Worm (Caenorhabditis elegans): Measurements from ENCODE around the gene ZC132.3.

Gene ZC132.3

ce11 chrV:4319867-4320266 is 20.2 kb upstream of the ZC132.3 start, which contains the start of gene ZC132.9:
Gene ZC132.9, minus strand, starts transcription at chrV:4319967.
- TF ChIP-seq T26A8.4 (GFP tag; IDR thresholded peaks at IDR 0.05) (no peak), madf-5 (GFP tag; IDR thresholded peaks at IDR 0.05) (no peak)

DNA sequence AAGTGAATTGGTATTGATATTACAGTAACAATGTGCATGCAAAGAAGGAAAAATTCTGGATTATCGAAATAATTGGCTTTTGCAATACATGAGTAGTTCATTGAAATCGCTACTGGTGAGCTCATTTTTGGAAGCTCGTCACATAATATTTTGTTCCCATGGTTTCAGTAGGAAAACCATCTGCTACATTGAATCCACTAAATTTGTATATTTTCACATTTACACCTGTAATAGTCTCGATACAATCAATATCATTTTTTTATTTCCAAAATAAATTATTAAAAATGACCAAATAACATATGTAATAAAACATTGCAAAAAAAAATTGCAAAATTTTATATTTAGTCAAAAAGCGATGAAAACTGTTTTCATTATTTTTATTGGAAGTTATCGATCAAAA is 15.4 kb upstream of the ZC132.3 start, which contains the start of gene srh-192:
Gene srh-192 (minus strand): TSS at position 101 of the 400 bp plus-strand sequence.
- TF ChIP-seq unc-62 (GFP tag; optimal IDR thresholded peaks at IDR 0.05 in 1 of 2) (peak in 1 of 2 experiments; percentile 15), unc-62 (tag; optimal IDR thresholded peaks at IDR 0.05) (no peak), nhr-11 (tag; optimal IDR thresholded peaks at IDR 0.05) (no peak)

DNA sequence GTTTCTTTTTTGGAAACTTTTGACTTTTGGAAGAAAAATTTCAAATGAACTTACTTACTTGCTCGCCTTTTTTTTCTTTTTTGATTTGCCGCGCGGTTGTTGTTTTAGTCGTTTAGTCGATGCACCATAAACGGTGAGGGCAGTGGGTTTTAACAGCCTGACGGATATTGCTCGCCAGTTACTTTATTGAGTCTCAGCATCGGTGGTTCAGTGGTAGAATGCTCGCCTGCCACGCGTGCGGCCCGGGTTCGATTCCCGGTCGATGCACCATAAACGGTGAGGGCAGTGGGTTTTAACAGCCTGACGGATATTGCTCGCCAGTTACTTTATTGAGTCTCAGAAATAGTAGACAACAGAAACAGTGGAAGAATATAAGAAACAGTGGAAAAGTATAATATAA is 10.8 kb upstream of the ZC132.3 start:
- TF ChIP-seq lim-7 (GFP tag; IDR thresholded peaks at IDR 0.05) (peak; percentile 49; the same call in 1 of the 2 replicates), tra-1 (GFP tag; IDR thresholded peaks at IDR 0.05) (0 out of 2 replicates have a peak, but pooled peaks have one; percentile 14)

DNA sequence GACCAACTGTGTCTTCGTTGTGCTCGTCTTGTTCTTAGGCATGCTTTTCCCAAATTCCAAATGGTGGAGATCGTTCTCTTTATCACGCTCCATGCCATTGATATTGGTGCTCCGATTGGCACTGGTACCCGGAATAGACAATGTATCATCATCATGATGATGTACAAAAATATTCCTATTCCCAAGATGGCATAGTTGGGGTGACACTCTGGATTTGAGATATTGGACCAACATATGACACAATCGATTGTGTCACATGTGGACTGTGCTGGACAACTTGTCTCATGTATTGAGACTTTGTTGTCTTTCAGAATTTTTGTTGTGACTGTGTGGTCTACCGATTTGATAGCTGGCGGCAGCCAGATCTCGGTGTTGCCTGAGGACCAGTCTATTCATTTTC is 4.6 kb upstream of the ZC132.3 start:
- TF ChIP-seq aha-1 (tag) (peak; percentile 92), ceh-44 (GFP tag; IDR thresholded peaks at IDR 0.05) (no peak)

ce11 chrV:4303793-4304192 is 4.2 kb upstream of the ZC132.3 start:
- TF ChIP-seq aha-1 (tag), result peak; percentile 90
- 0 out of 2 replicates have a peak, but pooled peaks have one; percentile 43 for TF ChIP-seq lim-7 (GFP tag; IDR thresholded peaks at IDR 0.05)
- TF ChIP-seq nhr-76 (tag; optimal IDR thresholded peaks at IDR 0.05), result no peak

DNA sequence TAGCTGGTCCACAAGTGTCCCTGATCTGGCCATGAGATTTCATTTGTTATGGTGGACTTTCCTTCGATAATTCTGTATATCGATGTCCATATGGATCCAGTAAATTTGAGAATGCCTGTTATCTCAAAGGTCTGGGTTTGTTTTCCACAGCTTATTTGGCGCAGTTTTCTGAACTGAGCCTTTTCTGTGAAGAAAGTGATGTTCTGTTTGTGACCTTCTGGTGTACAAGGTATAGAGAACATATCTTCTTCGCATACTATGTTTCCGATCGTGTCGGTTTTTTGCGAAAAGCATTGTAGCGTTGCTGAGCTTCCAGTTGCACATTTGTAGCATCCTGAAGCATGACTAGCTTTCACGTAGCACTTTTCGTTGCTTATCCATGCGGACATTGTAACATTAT is 3.2 kb upstream of the ZC132.3 start:
- TF ChIP-seq spr-3 (GFP tag; optimal IDR thresholded peaks at IDR 0.05), result no peak
- TF ChIP-seq unc-62 (GFP tag; optimal IDR thresholded peaks at IDR 0.05 in 1 of 2), result peak in 1 of 2 experiments; percentile 97
- TF ChIP-seq unc-62 (tag; optimal IDR thresholded peaks at IDR 0.05), result no peak

DNA sequence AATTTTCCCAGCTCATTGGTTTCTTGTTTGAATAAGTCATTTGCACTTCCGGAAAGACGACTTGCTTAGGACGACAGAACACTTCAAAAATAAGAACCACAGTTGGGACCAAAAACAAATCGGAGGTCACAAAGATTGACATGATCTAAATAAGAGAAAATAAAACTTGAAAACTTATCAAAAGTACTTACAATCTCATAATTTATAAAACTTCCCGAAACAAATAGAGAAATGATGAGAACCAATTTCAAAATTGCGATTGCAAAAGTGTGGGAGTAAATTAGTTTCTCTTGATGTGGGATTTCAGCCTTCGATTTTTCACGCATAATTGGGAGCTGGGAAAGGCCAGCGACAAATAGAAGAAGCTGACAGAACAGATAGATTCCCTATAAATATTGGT is 1.1 kb downstream of the ZC132.3 start, which contains the start of gene ZC132.11:
Gene ZC132.11 (minus strand): TSS at position 101 of the 400 bp plus-strand sequence.
- no peak for TF ChIP-seq mdt-29 (GFP tag; IDR thresholded peaks at IDR 0.05)
- TF ChIP-seq mxl-2 (GFP tag; conservative IDR thresholded peaks at IDR 0.05), result no peak
- TF ChIP-seq daf-16 (GFP tag; optimal IDR thresholded peaks at IDR 0.05), result no peak
- TF ChIP-seq daf-16 (tag; optimal IDR thresholded peaks at IDR 0.05), result no peak
- TF ChIP-seq mep-1 (tag; optimal IDR thresholded peaks at IDR 0.05), result no peak
- TF ChIP-seq ceh-28 (tag; optimal IDR thresholded peaks at IDR 0.05), result no peak
- TF ChIP-seq spr-3 (GFP tag; optimal IDR thresholded peaks at IDR 0.05), result no peak
- no peak for TF ChIP-seq T26A8.4 (GFP tag; IDR thresholded peaks at IDR 0.05)
- no peak for TF ChIP-seq zfp-2 (tag; optimal IDR thresholded peaks at IDR 0.05)
- TF ChIP-seq lim-7 (GFP tag; IDR thresholded peaks at IDR 0.05), result no peak
- TF ChIP-seq zfp-3 (GFP tag; conservative IDR thresholded peaks at IDR 0.05), result no peak
- TF ChIP-seq nhr-237 (tag; optimal IDR thresholded peaks at IDR 0.05), result no peak
- no peak for TF ChIP-seq nhr-28 (tag; optimal IDR thresholded peaks at IDR 0.05)
- no peak for TF ChIP-seq lin-39 (tag; optimal IDR thresholded peaks at IDR 0.05)
- no peak for TF ChIP-seq snpc-4 (tag; optimal IDR thresholded peaks at IDR 0.05)
- TF ChIP-seq F49E8.2 (tag; optimal IDR thresholded peaks at IDR 0.05; ENCODE audit: borderline replicate concordance), result no peak
- TF ChIP-seq dmd-8 (GFP tag; IDR thresholded peaks at IDR 0.05), result no peak
- no peak for TF ChIP-seq F26F4.8 (GFP tag; conservative IDR thresholded peaks at IDR 0.05)
- TF ChIP-seq jun-1 (tag; optimal IDR thresholded peaks at IDR 0.05), result no peak

- TF ChIP-seq R02D3.7 (tag; optimal IDR thresholded peaks at IDR 0.05) (no peak), saeg-2 (GFP tag; IDR thresholded peaks at IDR 0.05) (no peak), unc-62 (GFP tag; optimal IDR thresholded peaks at IDR 0.05 in 1 of 2) (peak in 1 of 2 experiments; percentile 14), unc-62 (tag; optimal IDR thresholded peaks at IDR 0.05) (no peak), madf-5 (GFP tag; IDR thresholded peaks at IDR 0.05) (no peak), mxl-2 (GFP tag; conservative IDR thresholded peaks at IDR 0.05) (no peak), hmg-1.1 (GFP tag; IDR thresholded peaks at IDR 0.05) (no peak), set-16 (GFP tag; IDR thresholded peaks at IDR 0.05) (no peak), nhr-102 (tag; optimal IDR thresholded peaks at IDR 0.05) (no peak), zip-2 (tag; optimal IDR thresholded peaks at IDR 0.05) (no peak)
These were observed 3.7 kb downstream of the ZC132.3 start, which contains the start of gene F47D2.11 for ce11 chrV:4295920-4296319. Gene F47D2.11, minus strand, starts transcription at chrV:4296020.

Measured in whole organism, L4 larva.